Worm (Caenorhabditis elegans) whole organism, mixed stage, embryonic: ENCODE measurements around the gene msp-50.

ENCODE experiments used
- M03D4.4 ChIP-seq: sonication (generic microtip); optimal IDR thresholded peaks from 2 replicates; lab custom pipeline; 2017; ENCODE audit warnings: mild to moderate bottlenecking, missing genetic modification characterization, missing compliant biosample characterization
- elt-3 ChIP-seq: fragments of 150-350 bp; optimal IDR thresholded peaks from 2 replicates; lab custom pipeline; 2014; ENCODE audit warnings: missing biosample characterization, missing genetic modification characterization
- lsy-2 ChIP-seq: fragments of 150-350 bp; optimal IDR thresholded peaks from 2 replicates; lab custom pipeline; 2014; ENCODE audit warnings: missing biosample characterization, missing genetic modification characterization
- snpc-4 ChIP-seq: fragments of 150-350 bp; optimal IDR thresholded peaks from 2 replicates; lab custom pipeline; 2014; ENCODE audit warnings: missing biosample characterization, missing genetic modification characterization
- unc-62 ChIP-seq: fragments of 150-350 bp; optimal IDR thresholded peaks from 2 replicates; lab custom pipeline; 2014; ENCODE audit warnings: missing biosample characterization, missing genetic modification reagents, missing genetic modification characterization

DNA sequence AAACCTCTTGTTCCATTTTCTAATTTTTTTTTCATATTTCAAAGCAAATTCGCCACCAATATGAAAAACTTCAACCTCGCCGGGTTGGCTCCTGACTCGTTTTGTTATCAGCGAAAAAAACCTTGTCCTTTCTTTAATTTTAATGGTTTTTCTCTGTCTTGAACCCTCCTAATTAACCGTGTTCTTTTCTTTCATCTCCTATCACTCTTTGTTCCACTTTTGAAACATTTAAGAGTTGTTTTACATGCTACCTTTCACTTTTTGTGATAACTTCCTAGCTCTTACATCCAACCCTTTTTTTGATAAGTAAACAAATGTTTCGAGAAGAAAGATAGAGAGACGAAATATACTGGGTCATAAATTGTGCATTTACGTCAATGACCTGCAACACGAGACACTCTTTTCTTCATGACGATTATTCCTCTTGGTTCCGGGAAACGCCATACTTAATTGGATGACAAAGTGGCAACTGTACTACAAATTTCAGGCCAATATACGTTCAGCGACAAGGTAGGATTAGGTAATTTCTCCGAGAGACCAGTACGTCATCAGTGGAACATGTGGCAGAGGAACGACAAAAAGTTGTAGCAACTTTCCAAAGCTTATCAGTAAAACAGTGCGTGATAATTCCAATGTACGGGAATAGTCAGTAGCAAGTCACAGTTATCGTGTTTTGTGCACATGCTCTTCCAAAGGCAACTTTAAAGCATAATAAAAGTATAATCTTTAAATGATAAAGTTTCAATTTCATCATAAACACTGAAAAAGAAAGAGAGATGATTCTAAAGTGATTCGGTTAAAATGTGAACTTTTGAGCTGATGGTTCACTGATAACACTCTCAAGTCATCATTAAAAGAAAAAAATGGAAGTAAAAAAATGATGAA, 14.7 kb upstream of the msp-50 start:
- TF ChIP-seq unc-62 (GFP tag; lab: Kevin White, UChicago) (no peak), snpc-4 (no peak), lsy-2 (tag; lab: Kevin White, UChicago) (no peak), M03D4.4 (tag; lab: Kevin White, UChicago) (no peak), elt-3 (tag; lab: Kevin White, UChicago) (no peak)
